Worm (Caenorhabditis elegans): Measurements from ENCODE around the gene C34C12.8.
A peak's percentile ranks its signal among the peaks of the same experiment; 100 is the strongest.

The C34C12.8 gene

ce11 chrIII:3475014-3475413, 14.8 kb downstream of the C34C12.8 start:
- TF ChIP-seq fos-1 (tag; optimal IDR thresholded peaks at IDR 0.05): peak; percentile 79
- TF ChIP-seq nhr-77 (tag; optimal IDR thresholded peaks at IDR 0.05): no peak

- TF ChIP-seq nhr-129 (tag; optimal IDR thresholded peaks at IDR 0.05): no peak
- TF ChIP-seq sma-9 (GFP tag; optimal IDR thresholded peaks at IDR 0.05): no peak
- TF ChIP-seq sma-9 (tag; optimal IDR thresholded peaks at IDR 0.05): no peak
- no peak for TF ChIP-seq egl-27 (tag; optimal IDR thresholded peaks at IDR 0.05)
- TF ChIP-seq nhr-23 (tag; optimal IDR thresholded peaks at IDR 0.05): no peak
- TF ChIP-seq unc-55 (GFP tag; optimal IDR thresholded peaks at IDR 0.05): no peak
- TF ChIP-seq lin-11 (tag; optimal IDR thresholded peaks at IDR 0.05): no peak
- no peak for TF ChIP-seq ZK546.5 (tag; optimal IDR thresholded peaks at IDR 0.05)
- no peak for TF ChIP-seq C34F6.9 (tag; optimal IDR thresholded peaks at IDR 0.05)
- no peak for TF ChIP-seq elt-1 (tag; optimal IDR thresholded peaks at IDR 0.05)
- no peak for TF ChIP-seq unc-62 (GFP tag; optimal IDR thresholded peaks at IDR 0.05)
- TF ChIP-seq unc-39 (tag; optimal IDR thresholded peaks at IDR 0.05): no peak
- TF ChIP-seq ceh-82 (tag; optimal IDR thresholded peaks at IDR 0.05): no peak
- TF ChIP-seq ama-1 (optimal IDR thresholded peaks at IDR 0.05): no peak
- TF ChIP-seq elt-3 (tag; optimal IDR thresholded peaks at IDR 0.05): no peak
These were observed 15.3 kb downstream of the C34C12.8 start, which contains the start of gene C34C12.9 for ce11 chrIII:3475497-3475896. Gene C34C12.9, minus strand, starts transcription at chrIII:3475512.

ce11 chrIII:3476245-3476644, 16.0 kb downstream of the C34C12.8 start:
- TF ChIP-seq zag-1 (tag; optimal IDR thresholded peaks at IDR 0.05): no peak
- peak; percentile 0 for TF ChIP-seq gmeb-1 (tag; optimal IDR thresholded peaks at IDR 0.05)
- no peak for TF ChIP-seq unc-39 (tag; optimal IDR thresholded peaks at IDR 0.05)
- no peak for TF ChIP-seq ztf-4 (tag; optimal IDR thresholded peaks at IDR 0.05)
- peak in 1 of 2 experiments; percentile 39 for TF ChIP-seq lsy-2 (tag; optimal IDR thresholded peaks at IDR 0.05)
- TF ChIP-seq C34F6.9 (tag; optimal IDR thresholded peaks at IDR 0.05): peak; percentile 6
- TF ChIP-seq unc-55 (GFP tag; optimal IDR thresholded peaks at IDR 0.05): peak; percentile 29
- no peak for TF ChIP-seq nhr-21 (tag; optimal IDR thresholded peaks at IDR 0.05)
- no peak for TF ChIP-seq nhr-237 (tag; optimal IDR thresholded peaks at IDR 0.05)
- peak; percentile 60 for TF ChIP-seq sma-3 (GFP tag; optimal IDR thresholded peaks at IDR 0.05)
- no peak for TF ChIP-seq alr-1 (tag; optimal IDR thresholded peaks at IDR 0.05)

ce11 chrIII:3477375-3477774, 17.2 kb downstream of the C34C12.8 start:
- TF ChIP-seq alr-1 (tag; optimal IDR thresholded peaks at IDR 0.05) (no peak), nhr-12 (tag; optimal IDR thresholded peaks at IDR 0.05) (no peak), egl-27 (tag; optimal IDR thresholded peaks at IDR 0.05) (no peak), ztf-4 (tag; optimal IDR thresholded peaks at IDR 0.05) (no peak), R02D3.7 (tag; optimal IDR thresholded peaks at IDR 0.05) (no peak), nhr-237 (tag; optimal IDR thresholded peaks at IDR 0.05) (no peak), blmp-1 (tag; optimal IDR thresholded peaks at IDR 0.05; ENCODE audit: insufficient read depth) (no peak)

- TF ChIP-seq ceh-16 (tag; optimal IDR thresholded peaks at IDR 0.05): peak; percentile 44
- no peak for TF ChIP-seq sem-4 (tag; optimal IDR thresholded peaks at IDR 0.05)
- TF ChIP-seq sma-3 (GFP tag; optimal IDR thresholded peaks at IDR 0.05): no peak
- peak; percentile 58 for TF ChIP-seq elt-1 (tag; optimal IDR thresholded peaks at IDR 0.05)
These were observed 18.7 kb downstream of the C34C12.8 start for ce11 chrIII:3478795-3479398.

- TF ChIP-seq sma-3 (GFP tag; optimal IDR thresholded peaks at IDR 0.05) (peak; percentile 40), alr-1 (tag; optimal IDR thresholded peaks at IDR 0.05) (no peak)
These were observed 20.0 kb downstream of the C34C12.8 start for ce11 chrIII:3480236-3480635.

- no peak for TF ChIP-seq ZK546.5 (tag; optimal IDR thresholded peaks at IDR 0.05)
- TF ChIP-seq nhr-77 (tag; optimal IDR thresholded peaks at IDR 0.05): no peak
- TF ChIP-seq unc-39 (tag; optimal IDR thresholded peaks at IDR 0.05): no peak
- TF ChIP-seq blmp-1 (tag; optimal IDR thresholded peaks at IDR 0.05; ENCODE audit: insufficient read depth): peak; percentile 15
- TF ChIP-seq lsy-2 (tag; optimal IDR thresholded peaks at IDR 0.05): no peak
These were observed 20.7 kb downstream of the C34C12.8 start for ce11 chrIII:3480950-3481349.

Data from whole organism, L2 larva.